Fruit fly (Drosophila melanogaster) whole organism, embryonic: Measurements from ENCODE around the gene Polr2I.

Source experiments
- Awh ChIP-seq: fragments of 200-800 bp; sonication (Bioruptor generic); IDR thresholded peaks from 2 replicates; pipeline ENCODE4, ENCODE4 v1.3.6; 2022; ENCODE audit warnings: missing biosample characterization, missing genetic modification characterization
- CG11247 ChIP-seq: fragments of 200-800 bp; sonication (Bioruptor generic); IDR thresholded peaks from 2 replicates; pipeline ENCODE4 v1.3.6; 2022; ENCODE audit warnings: missing biosample characterization, missing genetic modification characterization
- CG11504 ChIP-seq: fragments of 200-800 bp; sonication (Bioruptor generic); optimal IDR thresholded peaks from 3 replicates; lab custom pipeline; 2019; ENCODE audit warnings: missing biosample characterization, mild to moderate bottlenecking, missing genetic modification characterization, moderate library complexity
- CG12219 ChIP-seq: fragments of 200-800 bp; sonication (Bioruptor generic); optimal IDR thresholded peaks from 3 replicates; lab custom pipeline; 2018; ENCODE audit warnings: missing biosample characterization, mild to moderate bottlenecking, missing genetic modification characterization
- CG12744 ChIP-seq: fragments of 200-800 bp; sonication (Bioruptor generic); optimal IDR thresholded peaks from 2 replicates; lab custom pipeline; 2016; ENCODE audit warnings: missing biosample characterization, missing genetic modification characterization
- CG13287 ChIP-seq: fragments of 200-800 bp; sonication (Bioruptor generic); IDR thresholded peaks from 2 replicates; pipeline ENCODE4 v1.3.6; 2022; ENCODE audit warnings: missing biosample characterization, missing genetic modification characterization; ENCODE audit not compliant: partially characterized antibody
- CG3838 ChIP-seq: fragments of 200-800 bp; sonication (Bioruptor generic); optimal IDR thresholded peaks from 3 replicates; lab custom pipeline; 2016; ENCODE audit warnings: missing biosample characterization, missing genetic modification characterization
- CG3995 ChIP-seq: fragments of 200-800 bp; sonication (Bioruptor generic); optimal IDR thresholded peaks from 3 replicates; lab custom pipeline; 2016; ENCODE audit warnings: missing biosample characterization, missing genetic modification characterization
- CG4617 ChIP-seq: fragments of 200-800 bp; sonication (Bioruptor generic); optimal IDR thresholded peaks from 3 replicates; lab custom pipeline; 2016; ENCODE audit warnings: missing biosample characterization, missing genetic modification characterization, borderline replicate concordance
- CG6175 ChIP-seq: fragments of 200-800 bp; sonication (Bioruptor generic); IDR thresholded peaks from 3 replicates; pipeline ENCODE4 v1.3.6; 2022; ENCODE audit warnings: missing biosample characterization, missing genetic modification characterization
- CG6683 ChIP-seq: fragments of 200-800 bp; sonication (Bioruptor generic); optimal IDR thresholded peaks from 2 replicates; lab custom pipeline; 2017; ENCODE audit warnings: missing biosample characterization, mild to moderate bottlenecking, missing genetic modification characterization, missing genetic modification reagents
- CG6813 ChIP-seq: fragments of 200-800 bp; sonication (Bioruptor generic); optimal IDR thresholded peaks from 2 replicates; lab custom pipeline; 2017; ENCODE audit warnings: missing biosample characterization, missing genetic modification characterization, mild to moderate bottlenecking, moderate library complexity, missing genetic modification reagents
- CG8281 ChIP-seq: fragments of 200-800 bp; sonication (Bioruptor generic); optimal IDR thresholded peaks from 2 replicates; lab custom pipeline; 2018; ENCODE audit warnings: missing biosample characterization, mild to moderate bottlenecking, missing genetic modification characterization, moderate library complexity
- CHES-1-like ChIP-seq: fragments of 200-800 bp; sonication (Bioruptor generic); optimal IDR thresholded peaks from 2 replicates; lab custom pipeline; 2016; ENCODE audit warnings: missing biosample characterization, missing genetic modification characterization
- CTCF ChIP-seq: fragments of 200-800 bp; sonication (Bioruptor generic); optimal IDR thresholded peaks from 2 replicates; lab custom pipeline; 2017; ENCODE audit warnings: missing biosample characterization, mild to moderate bottlenecking, missing genetic modification characterization, moderate library complexity
- CoRest ChIP-seq: fragments of 200-800 bp; sonication (Bioruptor generic); optimal IDR thresholded peaks from 3 replicates; lab custom pipeline; 2018; ENCODE audit warnings: missing biosample characterization, mild to moderate bottlenecking, missing genetic modification characterization, moderate library complexity
- Drgx ChIP-seq: fragments of 200-800 bp; sonication (Bioruptor generic); IDR thresholded peaks from 2 replicates; pipeline ENCODE4 v1.3.6; 2022; ENCODE audit warnings: missing biosample characterization, missing genetic modification characterization
- HLH4C ChIP-seq: fragments of 200-800 bp; sonication (Bioruptor generic); IDR thresholded peaks from 3 replicates; pipeline ENCODE4 v1.3.6; 2022; ENCODE audit warnings: missing biosample characterization, missing genetic modification characterization; ENCODE audit not compliant: partially characterized antibody
- Hmr ChIP-seq: fragments of 200-800 bp; sonication (Bioruptor generic); optimal IDR thresholded peaks from 3 replicates; lab custom pipeline; 2017; ENCODE audit warnings: mild to moderate bottlenecking, missing biosample characterization, missing genetic modification reagents, missing genetic modification characterization
- Hr3 ChIP-seq: fragments of 200-800 bp; sonication (Bioruptor generic); optimal IDR thresholded peaks from 3 replicates; lab custom pipeline; 2016; ENCODE audit warnings: missing biosample characterization, missing genetic modification characterization
- Oli ChIP-seq: fragments of 200-800 bp; sonication (Bioruptor generic); optimal IDR thresholded peaks from 2 replicates; lab custom pipeline; 2018; ENCODE audit warnings: missing biosample characterization, mild to moderate bottlenecking, missing genetic modification characterization, moderate library complexity
- Ravus ChIP-seq: fragments of 200-800 bp; sonication (Bioruptor generic); IDR thresholded peaks from 2 replicates; pipeline ENCODE4 v1.3.6; 2022; ENCODE audit warnings: missing biosample characterization, missing genetic modification characterization
- Rfx ChIP-seq: fragments of 200-800 bp; sonication (Bioruptor generic); IDR thresholded peaks from 2 replicates; pipeline ENCODE4 v1.3.6; 2022; ENCODE audit warnings: missing biosample characterization, missing genetic modification characterization
- Spps ChIP-seq: fragments of 200-800 bp; sonication (Bioruptor generic); optimal IDR thresholded peaks from 2 replicates; lab custom pipeline; 2018; ENCODE audit warnings: missing biosample characterization, mild to moderate bottlenecking, missing genetic modification characterization
- TFAM ChIP-seq: fragments of 200-800 bp; sonication (Bioruptor generic); optimal IDR thresholded peaks from 2 replicates; lab custom pipeline; 2017; ENCODE audit warnings: missing biosample characterization, missing genetic modification characterization, inconsistent platforms
- YL-1 ChIP-seq: fragments of 200-800 bp; sonication (Bioruptor generic); optimal IDR thresholded peaks from 3 replicates; lab custom pipeline; 2017; ENCODE audit warnings: missing biosample characterization, mild to moderate bottlenecking, missing genetic modification characterization
- amos ChIP-seq: fragments of 200-800 bp; sonication (Bioruptor generic); IDR thresholded peaks from 2 replicates; pipeline ENCODE4 v1.3.6; 2022; ENCODE audit warnings: missing biosample characterization, missing genetic modification characterization; ENCODE audit not compliant: partially characterized antibody
- ase ChIP-seq: fragments of 200-800 bp; sonication (Bioruptor generic); IDR thresholded peaks from 3 replicates; pipeline ENCODE4 v1.3.6; 2022; ENCODE audit warnings: missing biosample characterization, missing genetic modification characterization
- bigmax ChIP-seq: fragments of 200-800 bp; sonication (Bioruptor generic); optimal IDR thresholded peaks from 2 replicates; lab custom pipeline; 2018; ENCODE audit warnings: missing biosample characterization, mild to moderate bottlenecking, missing genetic modification characterization
- chm ChIP-seq: fragments of 200-800 bp; sonication (Bioruptor generic); IDR thresholded peaks from 2 replicates; pipeline ENCODE4 v1.3.6; 2022; ENCODE audit warnings: missing biosample characterization, missing genetic modification characterization
- corto ChIP-seq: fragments of 200-800 bp; sonication (Bioruptor generic); optimal IDR thresholded peaks from 2 replicates; lab custom pipeline; 2016; ENCODE audit warnings: missing biosample characterization, mild to moderate bottlenecking, missing genetic modification characterization, moderate library complexity
- dati ChIP-seq: fragments of 200-800 bp; sonication (Bioruptor generic); IDR thresholded peaks from 2 replicates; pipeline ENCODE4 v1.3.6; 2022; ENCODE audit warnings: missing biosample characterization, missing genetic modification characterization
- dpn ChIP-seq, 2 experiments: fragments of 200-800 bp; sonication (Bioruptor generic); optimal IDR thresholded peaks; 3 replicates each; lab custom pipeline; 2016; ENCODE audit warnings: missing biosample characterization in 2 of 2, missing genetic modification characterization in 2 of 2
- ftz-f1 ChIP-seq: fragments of 200-800 bp; sonication (Bioruptor generic); optimal IDR thresholded peaks from 2 replicates; lab custom pipeline; 2016; ENCODE audit warnings: missing biosample characterization, missing genetic modification characterization
- gcm2 ChIP-seq: fragments of 200-800 bp; sonication (Bioruptor generic); optimal IDR thresholded peaks from 2 replicates; lab custom pipeline; 2016; ENCODE audit warnings: missing biosample characterization, missing genetic modification characterization
- grn ChIP-seq: fragments of 200-800 bp; sonication (Bioruptor generic); optimal IDR thresholded peaks from 3 replicates; lab custom pipeline; 2017; ENCODE audit warnings: missing biosample characterization, missing genetic modification characterization
- gt ChIP-seq: fragments of 200-800 bp; sonication (Bioruptor generic); IDR thresholded peaks from 2 replicates; pipeline ENCODE4 v1.3.6; 2022; ENCODE audit warnings: missing biosample characterization, missing genetic modification characterization
- jigr1 ChIP-seq: fragments of 200-800 bp; sonication (Bioruptor generic); IDR thresholded peaks from 3 replicates; pipeline ENCODE4 v1.3.6; 2022; ENCODE audit warnings: missing biosample characterization, missing genetic modification characterization
- oc ChIP-seq: fragments of 200-800 bp; sonication (Bioruptor generic); optimal IDR thresholded peaks from 2 replicates; lab custom pipeline; 2018; ENCODE audit warnings: missing biosample characterization, mild to moderate bottlenecking, missing genetic modification characterization, moderate library complexity
- odd ChIP-seq: fragments of 200-800 bp; sonication (Bioruptor generic); optimal IDR thresholded peaks from 2 replicates; lab custom pipeline; 2017; ENCODE audit warnings: missing biosample characterization, mild to moderate bottlenecking, missing genetic modification characterization
- peb ChIP-seq: fragments of 200-800 bp; sonication (Bioruptor generic); IDR thresholded peaks from 2 replicates; pipeline ENCODE4 v1.3.6; 2022; ENCODE audit warnings: missing biosample characterization, missing genetic modification characterization
- pho ChIP-seq: fragments of 200-800 bp; sonication (Bioruptor generic); optimal IDR thresholded peaks from 2 replicates; lab custom pipeline; 2016; ENCODE audit warnings: missing biosample characterization, missing genetic modification characterization
- repo ChIP-seq: fragments of 200-800 bp; sonication (Bioruptor generic); optimal IDR thresholded peaks from 2 replicates; lab custom pipeline; 2016; ENCODE audit warnings: missing biosample characterization, missing genetic modification characterization
- salm ChIP-seq: fragments of 200-800 bp; sonication (Bioruptor generic); optimal IDR thresholded peaks from 2 replicates; lab custom pipeline; 2018; ENCODE audit warnings: missing biosample characterization, mild to moderate bottlenecking, missing genetic modification characterization
- sens-2 ChIP-seq: fragments of 200-800 bp; sonication (Bioruptor generic); IDR thresholded peaks from 2 replicates; pipeline ENCODE4 v1.3.6; 2022; ENCODE audit warnings: missing biosample characterization, missing genetic modification characterization
- ssp ChIP-seq: fragments of 200-800 bp; sonication (Bioruptor generic); IDR thresholded peaks from 2 replicates; pipeline ENCODE4 v1.3.6; 2022; ENCODE audit warnings: missing biosample characterization, missing genetic modification characterization
- tap ChIP-seq: fragments of 200-800 bp; optimal IDR thresholded peaks from 3 replicates; lab custom pipeline; 2019; ENCODE audit warnings: missing biosample characterization, mild to moderate bottlenecking, missing genetic modification characterization, moderate library complexity
- unc-4 ChIP-seq: fragments of 200-800 bp; sonication (Bioruptor generic); IDR thresholded peaks from 2 replicates; pipeline ENCODE4 v1.3.6; 2022; ENCODE audit warnings: missing biosample characterization, missing genetic modification characterization; ENCODE audit not compliant: partially characterized antibody
- vnd ChIP-seq: fragments of 200-800 bp; sonication (Bioruptor generic); IDR thresholded peaks from 3 replicates; pipeline ENCODE4 v1.3.6; 2022; ENCODE audit warnings: missing biosample characterization, missing genetic modification characterization; ENCODE audit not compliant: partially characterized antibody
- yki ChIP-seq: fragments of >200 bp; optimal IDR thresholded peaks from 3 replicates; lab custom pipeline; 2018

Polr2I gene

DNA sequence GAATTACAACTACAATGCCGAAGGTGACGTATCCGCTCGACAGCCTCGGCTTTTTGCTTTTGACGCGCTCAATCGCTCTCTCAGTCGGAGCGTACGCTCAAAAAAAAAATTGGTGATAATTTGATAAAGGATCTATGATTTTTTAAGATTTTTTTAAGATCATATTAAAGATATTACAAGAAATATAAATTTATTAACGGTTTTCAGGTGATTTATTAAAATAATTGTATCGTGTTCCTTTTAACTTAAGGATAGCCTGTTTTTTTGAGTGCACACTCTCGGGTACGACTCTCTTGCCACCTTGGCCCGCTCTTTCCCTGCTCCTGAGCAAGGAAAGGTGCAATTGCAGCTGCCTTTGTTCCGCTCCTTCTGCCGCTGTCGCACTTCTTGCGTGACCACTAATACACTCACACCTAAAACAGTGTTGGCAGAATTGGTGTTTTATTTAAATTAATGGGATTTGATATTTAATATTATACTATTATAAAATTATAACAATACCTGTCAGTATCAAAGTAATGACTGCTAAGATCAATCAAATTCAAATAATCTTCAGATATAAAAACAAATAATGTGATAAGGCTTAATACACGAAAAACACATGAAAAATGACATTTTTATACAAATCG lies 30.9 kb upstream of the Polr2I start (continued):
- TF ChIP-seq ssp (peak; percentile 68), ase (GFP tag; lab: Robert Waterston, UW) (peak; percentile 44; the same call in 2 of the 3 replicates), jigr1 (GFP tag; lab: Robert Waterston, UW) (0 out of 3 replicates have a peak, but pooled peaks have one; percentile 56), CG3995 (GFP tag; lab: Kevin White, UChicago) (no peak), Hmr (GFP tag; lab: Kevin White, UChicago) (peak; percentile 86), CG11504 (peak; percentile 16), TFAM (GFP tag; lab: Kevin White, UChicago) (peak; percentile 36), odd (no peak), pho (GFP tag; lab: Kevin White, UChicago) (peak; percentile 9), chm (GFP tag; lab: Robert Waterston, UW) (peak; percentile 83), Oli (tag; lab: Kevin White, UChicago) (peak; percentile 75), vnd (no peak), bigmax (no peak), Awh (GFP tag; lab: Robert Waterston, UW) (peak; percentile 68), dati (GFP tag; lab: Robert Waterston, UW) (0 out of 2 replicates have a peak, but pooled peaks have one; percentile 49), CoRest (tag; lab: Kevin White, UChicago) (peak; percentile 79), CG13287 (GFP tag; lab: Robert Waterston, UW) (no peak), peb (no peak; the same call in 1 of the 2 replicates), Hr3 (GFP tag; lab: Kevin White, UChicago) (peak; percentile 58), CG6813 (GFP tag; lab: Kevin White, UChicago) (peak; percentile 89), CTCF (GFP tag; lab: Kevin White, UChicago) (no peak), tap (tag; lab: Kevin White, UChicago) (no peak), Ravus (GFP tag; lab: Robert Waterston, UW) (peak; percentile 65), oc (tag; lab: Kevin White, UChicago) (peak; percentile 62), Rfx (GFP tag; lab: Robert Waterston, UW) (peak; percentile 67), CG6683 (GFP tag; lab: Kevin White, UChicago) (no peak), gcm2 (peak; percentile 18), CG6175 (GFP tag; lab: Robert Waterston, UW) (0 out of 3 replicates have a peak, but pooled peaks have one; percentile 23), ftz-f1 (GFP tag; lab: Kevin White, UChicago) (no peak), CG3838 (peak; percentile 31), gt (GFP tag; lab: Robert Waterston, UW) (no peak; the same call in 1 of the 2 replicates), Spps (tag; lab: Kevin White, UChicago) (peak; percentile 64), salm (peak; percentile 74), CG11247 (GFP tag; lab: Robert Waterston, UW) (peak; percentile 58), CG4617 (peak; percentile 7), CHES-1-like (GFP tag; lab: Kevin White, UChicago) (no peak), yki (no peak), CG12744 (GFP tag; lab: Kevin White, UChicago) (no peak), unc-4 (GFP tag; lab: Robert Waterston, UW) (no peak), YL-1 (GFP tag; lab: Kevin White, UChicago) (peak; percentile 38), repo (GFP tag; lab: Kevin White, UChicago) (no peak), sens-2 (GFP tag; lab: Robert Waterston, UW) (0 out of 2 replicates have a peak, but pooled peaks have one; percentile 50), corto (peak; percentile 95), CG12219 (GFP tag; lab: Kevin White, UChicago) (peak; percentile 55), dpn (GFP tag; optimal IDR thresholded peaks at IDR 0.05; lab: Kevin White, UChicago) (peak; percentile 41 to 62), HLH4C (GFP tag; lab: Robert Waterston, UW) (no peak), Drgx (GFP tag; lab: Robert Waterston, UW) (peak; percentile 97), CG8281 (tag; lab: Kevin White, UChicago) (peak; percentile 39), grn (GFP tag; lab: Kevin White, UChicago) (no peak), amos (no peak)
